Worm (Caenorhabditis elegans) whole organism, L3 larva: ENCODE measurements around the gene C36A4.10.

ENCODE experiments used
- R02D3.7 ChIP-seq: fragments of 150-350 bp; optimal IDR thresholded peaks from 2 replicates; lab custom pipeline; 2014; ENCODE audit warnings: missing biosample characterization, missing genetic modification characterization
- ZK546.5 ChIP-seq: sonication (generic microtip); optimal IDR thresholded peaks from 2 replicates; lab custom pipeline; 2017; ENCODE audit warnings: missing biosample characterization, missing genetic modification characterization
- aly-2 ChIP-seq: fragments of 150-350 bp; optimal IDR thresholded peaks from 2 replicates; lab custom pipeline; 2014; ENCODE audit warnings: missing biosample characterization, missing genetic modification characterization
- ama-1 ChIP-seq: fragments of 150-350 bp; optimal IDR thresholded peaks from 2 replicates; lab custom pipeline; 2018
- ceh-16 ChIP-seq: sonication (generic microtip); optimal IDR thresholded peaks from 2 replicates; lab custom pipeline; 2017; ENCODE audit warnings: missing biosample characterization, missing genetic modification characterization
- ceh-82 ChIP-seq: fragments of 150-350 bp; optimal IDR thresholded peaks from 2 replicates; lab custom pipeline; 2014; ENCODE audit warnings: missing biosample characterization, missing genetic modification characterization
- egl-5 ChIP-seq: fragments of 150-350 bp; optimal IDR thresholded peaks from 2 replicates; lab custom pipeline; 2017; ENCODE audit warnings: missing biosample characterization, missing genetic modification reagents, missing genetic modification characterization, inconsistent platforms
- elt-2 ChIP-seq: sonication (generic microtip); optimal IDR thresholded peaks from 2 replicates; lab custom pipeline; 2016; ENCODE audit warnings: missing genetic modification reagents, mild to moderate bottlenecking, missing genetic modification characterization, missing compliant biosample characterization
- elt-3 ChIP-seq, 3 experiments: fragments of 150-350 bp in 1 of 3; sonication (generic microtip) in 2 of 3; optimal IDR thresholded peaks; 2 replicates in 2 of 3; 4 replicates in 1 of 3; lab custom pipeline; 2014 to 2017; ENCODE audit warnings: missing biosample characterization in 3 of 3, missing genetic modification characterization in 3 of 3
- eor-1 ChIP-seq, 2 experiments: fragments of 150-350 bp; optimal IDR thresholded peaks; 2 replicates each; lab custom pipeline; 2014 to 2018; ENCODE audit warnings: missing biosample characterization in 2 of 2, missing genetic modification characterization in 2 of 2
- fkh-10 ChIP-seq: sonication (generic microtip); optimal IDR thresholded peaks from 2 replicates; lab custom pipeline; 2017; ENCODE audit warnings: missing biosample characterization, missing genetic modification reagents, missing genetic modification characterization
- fkh-2 ChIP-seq: fragments of 150-350 bp; optimal IDR thresholded peaks from 2 replicates; lab custom pipeline; 2014; ENCODE audit warnings: missing biosample characterization, missing genetic modification reagents, missing genetic modification characterization
- jun-1 ChIP-seq: fragments of 150-350 bp; optimal IDR thresholded peaks from 2 replicates; lab custom pipeline; 2014; ENCODE audit warnings: missing biosample characterization, missing genetic modification reagents, missing genetic modification characterization
- lin-15B ChIP-seq: fragments of 150-350 bp; optimal IDR thresholded peaks from 2 replicates; lab custom pipeline; 2014; ENCODE audit warnings: missing biosample characterization, missing genetic modification characterization
- lin-39 ChIP-seq: fragments of 150-350 bp; optimal IDR thresholded peaks from 2 replicates; lab custom pipeline; 2018; ENCODE audit warnings: missing biosample characterization, missing genetic modification reagents, missing genetic modification characterization
- lsy-12 ChIP-seq: sonication (generic microtip); optimal IDR thresholded peaks from 2 replicates; lab custom pipeline; 2016; ENCODE audit warnings: mild to moderate bottlenecking, missing genetic modification characterization, missing compliant biosample characterization
- mdl-1 ChIP-seq: fragments of 150-350 bp; optimal IDR thresholded peaks from 2 replicates; lab custom pipeline; 2014; ENCODE audit warnings: missing biosample characterization, missing genetic modification characterization
- mml-1 ChIP-seq: fragments of 150-350 bp; sonication (generic microtip); optimal IDR thresholded peaks from 3 replicates; lab custom pipeline; 2014; ENCODE audit warnings: missing biosample characterization, missing genetic modification characterization
- nfya-1 ChIP-seq: sonication (generic microtip); optimal IDR thresholded peaks from 2 replicates; lab custom pipeline; 2017; ENCODE audit warnings: missing genetic modification characterization, mild to moderate bottlenecking, missing compliant biosample characterization, antibody characterized with exemption, moderate library complexity; ENCODE audit not compliant: insufficient read depth
- nhr-11 ChIP-seq: fragments of 150-350 bp; optimal IDR thresholded peaks from 2 replicates; lab custom pipeline; 2014; ENCODE audit warnings: missing biosample characterization, missing genetic modification characterization
- nhr-12 ChIP-seq: fragments of 150-350 bp; optimal IDR thresholded peaks from 2 replicates; lab custom pipeline; 2014; ENCODE audit warnings: missing biosample characterization, missing genetic modification characterization
- nhr-23 ChIP-seq: fragments of 150-350 bp; optimal IDR thresholded peaks from 2 replicates; lab custom pipeline; 2014; ENCODE audit warnings: missing biosample characterization, missing genetic modification reagents, missing genetic modification characterization
- nhr-237 ChIP-seq: fragments of 150-350 bp; optimal IDR thresholded peaks from 2 replicates; lab custom pipeline; 2014; ENCODE audit warnings: missing biosample characterization, missing genetic modification characterization
- nhr-25 ChIP-seq: sonication (generic microtip); optimal IDR thresholded peaks from 2 replicates; lab custom pipeline; 2017; ENCODE audit warnings: missing biosample characterization, missing genetic modification characterization
- nhr-28 ChIP-seq: fragments of 150-350 bp; optimal IDR thresholded peaks from 2 replicates; lab custom pipeline; 2014; ENCODE audit warnings: missing biosample characterization, missing genetic modification characterization
- nhr-43 ChIP-seq: sonication (generic microtip); optimal IDR thresholded peaks from 2 replicates; lab custom pipeline; 2016; ENCODE audit warnings: mild to moderate bottlenecking, missing genetic modification characterization, missing compliant biosample characterization; ENCODE audit not compliant: poor library complexity, severe bottlenecking
- nhr-76 ChIP-seq: fragments of 150-350 bp; sonication (generic microtip); optimal IDR thresholded peaks from 5 replicates; lab custom pipeline; 2014; ENCODE audit warnings: missing biosample characterization, missing genetic modification characterization
- nhr-77 ChIP-seq: fragments of 150-350 bp; optimal IDR thresholded peaks from 2 replicates; lab custom pipeline; 2014; ENCODE audit warnings: missing biosample characterization, missing genetic modification characterization
- pha-4 ChIP-seq: fragments of 150-350 bp; optimal IDR thresholded peaks from 2 replicates; lab custom pipeline; 2014; ENCODE audit warnings: missing biosample characterization, missing genetic modification reagents, missing genetic modification characterization
- pqm-1 ChIP-seq: fragments of 150-350 bp; optimal IDR thresholded peaks from 2 replicates; lab custom pipeline; 2017; ENCODE audit warnings: missing biosample characterization, missing genetic modification characterization, inconsistent platforms
- sea-2 ChIP-seq: fragments of 150-350 bp; sonication (generic microtip); optimal IDR thresholded peaks from 4 replicates; lab custom pipeline; 2014; ENCODE audit warnings: missing biosample characterization, missing genetic modification reagents, missing genetic modification characterization
- unc-62 ChIP-seq: fragments of 150-350 bp; sonication (generic microtip); optimal IDR thresholded peaks from 4 replicates; lab custom pipeline; 2014; ENCODE audit warnings: missing biosample characterization, missing genetic modification reagents, missing genetic modification characterization

The C36A4.10 gene

ce11 chrIII:3831381-3831780, at the start of gene C36A4.10:
TSS of gene C36A4.10 (minus strand) at chrIII:3831481.
- TF ChIP-seq nfya-1 (tag; lab: Kevin White, UChicago) (no peak), nhr-76 (no peak), nhr-12 (tag; lab: Kevin White, UChicago) (no peak), fkh-2 (tag; lab: Kevin White, UChicago) (no peak), unc-62 (GFP tag; lab: Kevin White, UChicago) (no peak), elt-2 (tag; lab: Kevin White, UChicago) (no peak), eor-1 (tag; optimal IDR thresholded peaks at IDR 0.05; lab: Kevin White, UChicago) (no peak), mml-1 (no peak), ceh-16 (tag; lab: Kevin White, UChicago) (no peak), lin-15B (tag; lab: Kevin White, UChicago) (no peak), nhr-23 (tag; lab: Kevin White, UChicago) (no peak), R02D3.7 (tag; lab: Kevin White, UChicago) (no peak), nhr-237 (no peak), ZK546.5 (tag; lab: Kevin White, UChicago) (no peak), sea-2 (no peak), lsy-12 (tag; lab: Kevin White, UChicago) (no peak), aly-2 (tag; lab: Kevin White, UChicago) (no peak), nhr-28 (tag; lab: Kevin White, UChicago) (no peak), ama-1 (no peak), elt-3 (tag; optimal IDR thresholded peaks at IDR 0.05; lab: Kevin White, UChicago) (no peak)

DNA sequence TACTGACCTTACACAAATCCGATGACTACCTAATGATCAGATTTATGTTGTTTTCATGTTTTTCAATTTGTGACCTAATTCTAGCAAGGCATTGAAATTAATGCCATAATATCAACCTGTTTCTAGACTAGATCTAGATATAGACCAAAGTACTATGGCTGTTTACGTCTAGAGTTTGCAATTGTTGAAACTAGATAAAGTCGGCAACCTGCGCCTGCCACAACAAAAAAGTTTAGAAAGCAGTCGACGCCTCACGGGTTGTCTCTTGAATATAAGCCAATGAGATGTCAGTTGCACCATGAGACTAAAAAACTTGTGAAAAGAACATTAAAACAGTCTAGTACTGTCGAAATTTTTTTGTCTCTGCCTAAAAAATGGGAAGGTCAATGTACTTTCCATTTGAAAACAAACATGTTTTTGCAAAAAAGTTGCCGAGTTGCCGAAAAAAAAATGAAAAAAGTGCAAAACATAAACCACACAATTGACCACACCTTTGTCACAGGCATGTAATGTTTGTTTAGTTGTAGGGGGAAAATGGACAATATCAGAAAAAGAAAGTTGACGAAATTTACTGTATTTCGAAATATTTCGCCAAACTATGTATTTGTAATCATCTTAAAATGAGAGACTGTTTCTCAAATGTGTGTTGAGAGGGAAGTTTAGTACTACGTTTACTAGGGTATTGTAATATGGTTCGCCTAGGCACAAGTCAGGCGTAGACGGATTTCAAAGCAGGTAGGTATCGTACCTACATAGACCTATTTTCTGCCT, 47.9 kb upstream of the C36A4.10 start:
- TF ChIP-seq ceh-16 (tag; lab: Kevin White, UChicago) = no peak
- no peak for TF ChIP-seq nhr-43 (tag; lab: Kevin White, UChicago)
- TF ChIP-seq pha-4 = peak; percentile 26

DNA sequence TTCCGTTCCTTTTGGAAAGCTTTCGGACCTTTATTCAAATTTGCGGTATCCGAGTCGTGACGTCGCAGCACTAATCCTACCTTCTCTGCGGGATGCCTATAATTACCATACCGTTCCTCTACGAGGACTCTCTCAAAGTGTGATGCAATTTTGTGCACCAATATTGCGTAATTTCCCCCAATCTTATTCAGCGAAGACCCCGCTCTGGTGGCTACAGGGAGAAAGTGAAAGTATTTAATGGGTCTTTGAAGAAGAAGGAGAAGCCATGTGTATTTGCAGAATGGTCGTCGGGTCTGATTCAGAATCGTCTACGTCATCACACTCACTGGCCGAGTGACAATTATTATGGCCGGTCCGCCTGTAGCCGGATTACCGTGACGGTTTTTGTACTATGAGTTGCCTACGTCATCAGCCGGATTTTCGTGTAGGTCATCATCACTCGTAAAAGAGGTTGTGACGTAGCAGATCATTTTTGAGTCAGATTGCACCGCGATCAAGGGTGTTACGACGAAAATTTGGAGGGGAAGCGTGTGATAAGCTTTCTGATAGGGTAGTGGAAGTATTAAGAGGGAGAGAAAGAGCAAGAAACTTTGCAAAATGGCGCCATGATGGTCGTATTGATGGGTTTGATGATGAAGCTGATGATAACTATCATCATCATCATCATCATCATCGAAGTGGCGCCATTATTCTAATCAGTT, 45.1 kb upstream of the C36A4.10 start:
- TF ChIP-seq nhr-25 (tag; lab: Kevin White, UChicago) (peak; percentile 47), elt-2 (tag; lab: Kevin White, UChicago) (peak; percentile 61), jun-1 (tag; lab: Kevin White, UChicago) (no peak), pqm-1 (peak; percentile 60)

- TF ChIP-seq ceh-82 (tag; lab: Kevin White, UChicago) (no peak), fkh-10 (GFP tag; lab: Kevin White, UChicago) (no peak), nhr-12 (tag; lab: Kevin White, UChicago) (no peak), R02D3.7 (tag; lab: Kevin White, UChicago) (no peak), nhr-23 (tag; lab: Kevin White, UChicago) (peak; percentile 43), lsy-12 (tag; lab: Kevin White, UChicago) (no peak), pha-4 (peak; percentile 55), nhr-28 (tag; lab: Kevin White, UChicago) (no peak), nhr-77 (no peak), nhr-25 (tag; lab: Kevin White, UChicago) (peak; percentile 69), jun-1 (tag; lab: Kevin White, UChicago) (no peak), nhr-43 (tag; lab: Kevin White, UChicago) (peak; percentile 53), mdl-1 (no peak), elt-2 (tag; lab: Kevin White, UChicago) (peak; percentile 58), aly-2 (tag; lab: Kevin White, UChicago) (no peak), lin-39 (no peak), egl-5 (tag; lab: Kevin White, UChicago) (peak; percentile 56), nhr-11 (tag; lab: Kevin White, UChicago) (no peak), pqm-1 (no peak), sea-2 (no peak)
Observed at ce11 chrIII:3875608-3876007, 44.3 kb upstream of the C36A4.10 start.
